Worm (Caenorhabditis elegans) whole organism, L4 larva: ENCODE measurements around the gene Y53F4B.36.
A peak's percentile ranks its signal among the peaks of the same experiment; 100 is the strongest.

Experiments
- D1046.2 ChIP-seq: fragments of 200-800 bp; sonication (Bioruptor generic); IDR thresholded peaks from 2 replicates; pipeline ENCODE4 v1.3.6; 2022; ENCODE audit warnings: missing genetic modification characterization, missing compliant biosample characterization
- F26F4.8 ChIP-seq: fragments of 200-800 bp; sonication (Bioruptor generic); conservative IDR thresholded peaks from 2 replicates; pipeline ENCODE4 v1.3.6; 2022; ENCODE audit warnings: missing genetic modification characterization, missing compliant biosample characterization
- F44E2.7 ChIP-seq: fragments of 200-800 bp; sonication (Bioruptor generic); IDR thresholded peaks from 2 replicates; pipeline ENCODE4 v2.1.2; 2022; ENCODE audit warnings: missing genetic modification characterization, missing compliant biosample characterization
- Y105C5A.15 ChIP-seq: fragments of 200-800 bp; sonication (Bioruptor generic); IDR thresholded peaks from 2 replicates; pipeline ENCODE4 v1.3.6; 2022; ENCODE audit warnings: missing genetic modification characterization, missing compliant biosample characterization
- Y5F2A.4 ChIP-seq: fragments of 200-800 bp; sonication (Bioruptor generic); optimal IDR thresholded peaks from 2 replicates; lab custom pipeline; 2018; ENCODE audit warnings: mild to moderate bottlenecking, missing genetic modification characterization, missing compliant biosample characterization
- aha-1 ChIP-seq: fragments of 150-350 bp; peaks from one replicate; lab custom pipeline; 2014; ENCODE audit warnings: missing biosample characterization, missing genetic modification characterization
- arid-1 ChIP-seq: fragments of 200-800 bp; sonication (Bioruptor generic); conservative IDR thresholded peaks from 2 replicates; pipeline ENCODE4 v1.3.6; 2022; ENCODE audit warnings: missing genetic modification reagents, missing genetic modification characterization, missing compliant biosample characterization
- attf-4 ChIP-seq: sonication (generic microtip); optimal IDR thresholded peaks from 3 replicates; lab custom pipeline; 2017; ENCODE audit warnings: missing biosample characterization, missing genetic modification characterization
- ceh-62 ChIP-seq: sonication (generic microtip); optimal IDR thresholded peaks from 2 replicates; lab custom pipeline; 2017; ENCODE audit warnings: missing biosample characterization, missing genetic modification characterization
- ces-1 ChIP-seq: fragments of 150-350 bp; sonication (generic microtip); optimal IDR thresholded peaks from 4 replicates; lab custom pipeline; 2014; ENCODE audit warnings: missing biosample characterization, missing genetic modification reagents, missing genetic modification characterization
- ctbp-1 ChIP-seq: fragments of 200-800 bp; sonication (Bioruptor generic); IDR thresholded peaks from 2 replicates; pipeline ENCODE4 v1.3.6; 2022; ENCODE audit warnings: missing genetic modification reagents, missing genetic modification characterization, missing compliant biosample characterization
- daf-12 ChIP-seq: fragments of 150-350 bp; optimal IDR thresholded peaks from 2 replicates; lab custom pipeline; 2014; ENCODE audit warnings: missing biosample characterization, missing genetic modification reagents, missing genetic modification characterization
- dmd-6 ChIP-seq: fragments of 200-800 bp; sonication (Bioruptor generic); IDR thresholded peaks from 2 replicates; pipeline ENCODE4 v1.3.6; 2022; ENCODE audit warnings: missing genetic modification reagents, missing genetic modification characterization, missing compliant biosample characterization
- dmd-8 ChIP-seq: fragments of 200-800 bp; sonication (Bioruptor generic); IDR thresholded peaks from 2 replicates; pipeline ENCODE4 v1.3.6; 2022; ENCODE audit warnings: missing genetic modification characterization, missing compliant biosample characterization
- dmd-9 ChIP-seq: fragments of 200-800 bp; sonication (Bioruptor generic); IDR thresholded peaks from 2 replicates; pipeline ENCODE4 v1.3.6; 2022; ENCODE audit warnings: missing genetic modification reagents, missing genetic modification characterization, missing compliant biosample characterization
- dpl-1 ChIP-seq: fragments of 150-350 bp; optimal IDR thresholded peaks from 2 replicates; lab custom pipeline; 2014; ENCODE audit warnings: missing biosample characterization, missing genetic modification reagents, missing genetic modification characterization
- dve-1 ChIP-seq: sonication (generic microtip); optimal IDR thresholded peaks from 2 replicates; lab custom pipeline; 2017; ENCODE audit warnings: antibody characterized with exemption, mild to moderate bottlenecking, missing genetic modification characterization, missing compliant biosample characterization; ENCODE audit not compliant: insufficient read depth
- egl-43 ChIP-seq: fragments of 200-800 bp; sonication (Bioruptor generic); IDR thresholded peaks from 2 replicates; pipeline ENCODE4 v1.3.6; 2022; ENCODE audit warnings: missing genetic modification reagents, missing genetic modification characterization, missing compliant biosample characterization
- fkh-10 ChIP-seq: fragments of 150-350 bp; optimal IDR thresholded peaks from 2 replicates; lab custom pipeline; 2014; ENCODE audit warnings: missing biosample characterization, missing genetic modification reagents, missing genetic modification characterization
- fos-1 ChIP-seq: fragments of 150-350 bp; optimal IDR thresholded peaks from 2 replicates; lab custom pipeline; 2014; ENCODE audit warnings: missing biosample characterization, missing genetic modification characterization
- hlh-11 ChIP-seq: fragments of 200-800 bp; sonication (Bioruptor generic); optimal IDR thresholded peaks from 2 replicates; lab custom pipeline; 2018; ENCODE audit warnings: mild to moderate bottlenecking, missing genetic modification characterization, missing compliant biosample characterization
- hlh-30 ChIP-seq: sonication (generic microtip); optimal IDR thresholded peaks from 2 replicates; lab custom pipeline; 2017; ENCODE audit warnings: antibody characterized with exemption, mild to moderate bottlenecking, missing genetic modification characterization, missing compliant biosample characterization; ENCODE audit not compliant: insufficient read depth
- hmg-1.1 ChIP-seq: fragments of 200-800 bp; sonication (Bioruptor generic); IDR thresholded peaks from 2 replicates; pipeline ENCODE4 v1.3.6; 2022; ENCODE audit warnings: missing genetic modification reagents, missing genetic modification characterization, missing compliant biosample characterization
- lin-38 ChIP-seq: fragments of 200-800 bp; sonication (Bioruptor generic); IDR thresholded peaks from 2 replicates; pipeline ENCODE4 v1.3.6; 2022; ENCODE audit warnings: missing genetic modification reagents, missing genetic modification characterization, missing compliant biosample characterization
- lsy-2 ChIP-seq, 2 experiments: fragments of 150-350 bp in 1 of 2; sonication (generic microtip) in 1 of 2; optimal IDR thresholded peaks; 2 replicates each; lab custom pipeline; 2014 to 2017; ENCODE audit warnings: missing biosample characterization in 2 of 2, missing genetic modification characterization in 2 of 2
- madf-5 ChIP-seq, 2 experiments: fragments of 200-800 bp; sonication (Bioruptor generic); IDR thresholded peaks; 2 replicates each; pipeline ENCODE4 v1.3.6; 2022; ENCODE audit warnings: missing compliant biosample characterization in 2 of 2, missing genetic modification characterization in 2 of 2
- mes-2 ChIP-seq: sonication (generic microtip); optimal IDR thresholded peaks from 2 replicates; lab custom pipeline; 2016; ENCODE audit warnings: missing genotype, mild to moderate bottlenecking, missing genetic modification characterization, missing compliant biosample characterization; ENCODE audit not compliant: poor library complexity, severe bottlenecking
- nhr-237 ChIP-seq: sonication (generic microtip); optimal IDR thresholded peaks from 2 replicates; lab custom pipeline; 2017; ENCODE audit warnings: missing biosample characterization, missing genetic modification characterization
- nhr-25 ChIP-seq: sonication (generic microtip); optimal IDR thresholded peaks from 2 replicates; lab custom pipeline; 2017; ENCODE audit warnings: missing genetic modification characterization, mild to moderate bottlenecking, missing compliant biosample characterization, antibody characterized with exemption, moderate library complexity, borderline replicate concordance; ENCODE audit not compliant: insufficient read depth
- nhr-28 ChIP-seq: fragments of 150-350 bp; optimal IDR thresholded peaks from 2 replicates; lab custom pipeline; 2014; ENCODE audit warnings: missing biosample characterization, missing genetic modification characterization
- nhr-42 ChIP-seq: fragments of 200-800 bp; sonication (Bioruptor generic); IDR thresholded peaks from 2 replicates; pipeline ENCODE4 v1.3.6; 2022; ENCODE audit warnings: missing genetic modification characterization, missing compliant biosample characterization
- nhr-6 ChIP-seq: fragments of 150-350 bp; optimal IDR thresholded peaks from 2 replicates; lab custom pipeline; 2014; ENCODE audit warnings: missing biosample characterization, missing genetic modification characterization
- nhr-77 ChIP-seq: fragments of 150-350 bp; optimal IDR thresholded peaks from 2 replicates; lab custom pipeline; 2014; ENCODE audit warnings: missing biosample characterization, missing genetic modification characterization
- pha-4 ChIP-seq, 2 experiments: fragments of 150-350 bp in 1 of 2; fragments of 200-800 bp in 1 of 2; sonication (Bioruptor generic) in 1 of 2; IDR thresholded peaks in 1 of 2; optimal IDR thresholded peaks in 1 of 2; 2 replicates each; pipeline versions ENCODE4 v1.3.6 to Lab custom; 2014 to 2022; ENCODE audit warnings: missing genetic modification characterization in 2 of 2, missing genetic modification reagents in 2 of 2, missing biosample characterization in 1 of 2, missing compliant biosample characterization in 1 of 2
- php-3 ChIP-seq: fragments of 200-800 bp; sonication (Bioruptor generic); IDR thresholded peaks from 2 replicates; pipeline ENCODE4 v1.3.6; 2022; ENCODE audit warnings: missing genetic modification reagents, missing genetic modification characterization, missing compliant biosample characterization
- pqm-1 ChIP-seq: sonication (generic microtip); optimal IDR thresholded peaks from 2 replicates; lab custom pipeline; 2017; ENCODE audit warnings: missing biosample characterization, missing genetic modification characterization
- sdz-12 ChIP-seq: fragments of 200-800 bp; sonication (Bioruptor generic); optimal IDR thresholded peaks from 2 replicates; lab custom pipeline; 2018; ENCODE audit warnings: mild to moderate bottlenecking, missing genetic modification characterization, missing compliant biosample characterization
- skn-1 ChIP-seq: fragments of 150-350 bp; optimal IDR thresholded peaks from 2 replicates; lab custom pipeline; 2014; ENCODE audit warnings: missing biosample characterization, missing genetic modification characterization
- zfp-2 ChIP-seq: sonication (generic microtip); optimal IDR thresholded peaks from 2 replicates; lab custom pipeline; 2016; ENCODE audit warnings: mild to moderate bottlenecking, missing genetic modification characterization, missing compliant biosample characterization

Y53F4B.36 gene

DNA sequence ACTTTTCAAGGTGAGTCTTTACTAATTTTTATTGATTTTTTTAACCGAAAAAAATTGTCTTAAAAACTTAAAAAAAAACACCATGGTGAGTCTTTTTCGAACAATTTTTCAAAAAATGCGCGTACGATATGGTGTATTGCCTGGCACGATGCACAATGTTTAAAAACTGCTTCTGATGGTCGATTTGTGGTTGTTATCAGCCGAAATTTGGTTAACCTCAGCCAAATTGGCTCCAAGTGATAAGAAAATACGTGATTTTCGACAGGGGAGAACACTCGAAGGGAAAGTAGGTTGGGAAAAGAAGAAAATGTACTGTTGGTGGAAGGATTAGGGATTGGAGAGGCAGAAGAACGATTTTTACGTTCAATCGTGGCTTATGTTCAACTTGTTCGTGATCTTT lies 31.8 kb downstream of the Y53F4B.36 start (continued):
- TF ChIP-seq skn-1 (tag; lab: Kevin White, UChicago) (no peak), pqm-1 (tag; lab: Kevin White, UChicago) (peak; percentile 47), nhr-28 (tag; lab: Kevin White, UChicago) (no peak), dve-1 (tag; lab: Kevin White, UChicago) (peak; percentile 34), dmd-8 (GFP tag; lab: Robert Waterston, UW) (no peak), php-3 (GFP tag; lab: Robert Waterston, UW) (no peak), nhr-25 (tag; lab: Kevin White, UChicago) (no peak), madf-5 (GFP tag; IDR thresholded peaks at IDR 0.05; lab: Robert Waterston, UW) (no peak), dpl-1 (no peak), ces-1 (no peak), D1046.2 (GFP tag; lab: Robert Waterston, UW) (no peak), ceh-62 (tag; lab: Kevin White, UChicago) (no peak), F44E2.7 (GFP tag; lab: Robert Waterston, UW) (no peak), sdz-12 (GFP tag; lab: Kevin White, UChicago) (no peak), nhr-42 (no peak), daf-12 (tag; lab: Kevin White, UChicago) (no peak), attf-4 (tag; lab: Kevin White, UChicago) (no peak), Y105C5A.15 (GFP tag; lab: Robert Waterston, UW) (no peak), fkh-10 (no peak), hlh-11 (tag; lab: Kevin White, UChicago) (peak; percentile 48), ctbp-1 (no peak), dmd-6 (peak; percentile 21; the same call in 1 of the 2 replicates), Y5F2A.4 (no peak), dmd-9 (no peak), F26F4.8 (GFP tag; lab: Robert Waterston, UW) (no peak), pha-4 (GFP tag; IDR thresholded peaks at IDR 0.05; lab: Robert Waterston, UW) (no peak), pha-4 (tag; optimal IDR thresholded peaks at IDR 0.05; lab: Kevin White, UChicago) (no peak), nhr-6 (tag; lab: Kevin White, UChicago) (no peak)

DNA sequence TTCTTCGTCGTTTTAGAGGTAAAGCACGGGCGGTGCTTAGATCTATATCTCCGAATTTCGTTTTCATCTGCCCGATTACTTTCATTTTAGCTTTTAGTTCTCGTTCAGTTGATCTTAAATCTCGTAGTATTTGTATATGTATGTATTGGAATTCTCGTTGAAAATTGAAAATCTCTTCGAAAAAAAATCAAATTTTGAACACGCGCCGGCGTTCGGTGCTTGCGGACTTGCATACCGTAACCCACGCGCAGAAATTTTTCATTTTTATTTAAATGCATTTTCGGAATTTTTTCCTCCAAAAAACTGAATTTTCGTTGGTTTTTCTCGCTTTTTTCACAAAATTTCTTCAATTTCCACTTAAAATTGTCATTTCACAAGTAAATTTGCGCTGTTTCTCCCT lies 32.4 kb downstream of the Y53F4B.36 start:
- TF ChIP-seq lin-38 (GFP tag; lab: Robert Waterston, UW) (peak; percentile 17; the same call in 1 of the 2 replicates), hmg-1.1 (GFP tag; lab: Robert Waterston, UW) (no peak), D1046.2 (GFP tag; lab: Robert Waterston, UW) (no peak), dpl-1 (peak; percentile 55), nhr-77 (tag; lab: Kevin White, UChicago) (peak; percentile 3), lsy-2 (tag; optimal IDR thresholded peaks at IDR 0.05; lab: Kevin White, UChicago) (peak in 1 of 2 experiments; percentile 89), nhr-237 (tag; lab: Kevin White, UChicago) (no peak), aha-1 (peak; percentile 88)
- TF ChIP-seq, all 104 proteins: peak for 5

DNA sequence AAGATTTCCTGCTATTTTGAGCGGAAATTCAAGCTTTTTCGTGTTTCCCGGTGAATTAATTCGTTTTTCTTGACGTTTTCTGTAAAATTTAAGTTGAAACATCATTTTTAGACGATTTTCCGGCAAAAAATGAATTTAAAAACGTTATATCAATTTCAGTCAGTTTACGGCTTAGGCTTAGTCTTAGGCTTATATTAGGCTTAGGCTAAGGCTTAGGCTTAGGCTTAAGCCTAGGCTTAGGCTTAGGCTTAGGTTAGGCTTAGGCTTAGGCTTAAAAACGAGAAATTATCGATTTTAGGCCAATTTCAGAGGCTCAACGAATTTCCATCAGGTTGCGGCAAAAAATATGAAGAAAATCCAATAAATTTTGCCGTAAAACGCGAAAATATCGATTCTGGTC lies 33.1 kb downstream of the Y53F4B.36 start:
- TF ChIP-seq fos-1 (tag; lab: Kevin White, UChicago) = no peak

DNA sequence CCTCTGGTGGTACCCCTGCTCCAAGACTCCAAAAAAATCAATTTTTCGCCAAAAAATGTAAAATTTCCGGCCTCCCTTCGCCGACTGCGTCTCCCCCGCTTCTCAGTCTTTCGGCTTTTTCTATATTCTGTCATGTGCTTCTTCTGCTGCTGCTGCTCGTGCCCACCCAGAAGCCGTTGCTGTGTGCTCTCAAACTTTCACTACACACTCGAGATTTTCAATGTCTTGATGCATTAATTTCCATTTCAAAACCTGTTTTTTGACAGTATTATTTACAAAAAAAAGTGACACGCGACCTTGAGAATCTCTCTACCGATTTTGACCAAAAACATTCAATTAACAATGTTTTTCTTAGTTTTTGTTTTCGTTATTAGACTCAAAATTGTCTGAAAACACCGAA lies 33.6 kb downstream of the Y53F4B.36 start:
- TF ChIP-seq mes-2 (tag; lab: Kevin White, UChicago) = peak; percentile 31
- no peak for TF ChIP-seq ceh-62 (tag; lab: Kevin White, UChicago)
- TF ChIP-seq hlh-30 (tag; lab: Kevin White, UChicago) = peak; percentile 80
- no peak for TF ChIP-seq zfp-2
- no peak for TF ChIP-seq arid-1 (GFP tag; lab: Robert Waterston, UW)
- TF ChIP-seq egl-43 (GFP tag; lab: Robert Waterston, UW) = 0 out of 2 replicates have a peak, but pooled peaks have one; percentile 48
